Worm (Caenorhabditis elegans): Measurements from ENCODE around the gene R02D5.6.

The R02D5.6 gene

DNA sequence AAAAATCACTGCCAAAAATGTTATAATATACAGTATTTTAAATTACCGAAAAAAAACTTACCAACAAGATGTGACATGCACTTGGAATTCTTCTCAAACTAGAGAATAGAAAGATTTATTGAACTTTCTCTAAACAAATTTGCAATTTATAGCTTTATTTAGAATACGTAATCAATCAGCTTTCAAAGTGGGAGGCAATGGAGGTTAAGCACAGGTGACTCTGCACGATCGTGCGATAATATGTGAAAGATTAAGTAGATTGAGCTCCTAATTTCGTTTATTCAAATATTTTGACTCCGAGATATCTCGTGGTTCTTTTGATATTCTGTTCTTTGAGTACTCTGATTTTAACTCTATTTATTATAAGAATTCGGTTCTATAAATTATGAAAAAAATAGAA is at the start of gene R02D5.6:
TSS of gene R02D5.6 (minus strand) at position 101 of the 400 bp plus-strand sequence.
- TF ChIP-seq Y22D7AL.16 (tag; optimal IDR thresholded peaks at IDR 0.05) = no peak
- no peak for TF ChIP-seq hlh-30 (tag; optimal IDR thresholded peaks at IDR 0.05; ENCODE audit: insufficient read depth)
- no peak for TF ChIP-seq ceh-9 (tag; optimal IDR thresholded peaks at IDR 0.05)
- no peak for TF ChIP-seq fkh-10 (GFP tag; optimal IDR thresholded peaks at IDR 0.05)
- TF ChIP-seq pqm-1 (tag; optimal IDR thresholded peaks at IDR 0.05) = no peak
- TF ChIP-seq ceh-6 (GFP tag; optimal IDR thresholded peaks at IDR 0.05) = no peak
- no peak for TF ChIP-seq ahr-1 (tag; optimal IDR thresholded peaks at IDR 0.05)
- TF ChIP-seq gmeb-2 (tag; optimal IDR thresholded peaks at IDR 0.05) = no peak
- TF ChIP-seq ztf-16 (tag; optimal IDR thresholded peaks at IDR 0.05) = no peak
- no peak for TF ChIP-seq odd-2 (tag; optimal IDR thresholded peaks at IDR 0.05)
- TF ChIP-seq hlh-8 (tag; optimal IDR thresholded peaks at IDR 0.05) = no peak
- no peak for TF ChIP-seq ceh-22 (tag; optimal IDR thresholded peaks at IDR 0.05)
- no peak for TF ChIP-seq lin-11 (tag; optimal IDR thresholded peaks at IDR 0.05)
- no peak for TF ChIP-seq elt-4 (tag; optimal IDR thresholded peaks at IDR 0.05)
- TF ChIP-seq rnt-1 (tag; optimal IDR thresholded peaks at IDR 0.05) = no peak
- TF ChIP-seq pax-1 (tag; optimal IDR thresholded peaks at IDR 0.05) = no peak
- TF ChIP-seq ceh-30 (tag; optimal IDR thresholded peaks at IDR 0.05) = no peak
- TF ChIP-seq fax-1 (tag; optimal IDR thresholded peaks at IDR 0.05) = no peak
- TF ChIP-seq ceh-19 (GFP tag; optimal IDR thresholded peaks at IDR 0.05) = no peak

DNA sequence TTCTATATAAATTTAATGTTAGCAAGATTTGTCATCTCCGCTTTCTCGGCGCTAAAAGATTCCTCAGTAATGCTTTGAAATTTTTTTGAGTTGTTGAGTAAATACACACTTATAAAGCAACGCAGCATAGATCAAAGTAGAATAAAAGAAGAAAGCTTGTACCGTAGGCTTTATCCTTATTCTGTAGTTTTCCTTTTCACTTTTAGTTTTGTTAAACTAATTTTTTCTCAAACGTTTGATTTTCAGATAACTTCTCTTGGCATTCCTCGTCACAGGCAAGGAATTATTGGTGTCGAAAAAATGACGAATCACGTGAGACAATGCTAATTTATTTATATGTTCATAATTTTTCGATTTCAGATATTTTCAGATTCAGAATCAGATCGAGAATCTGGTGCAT is 44.7 kb upstream of the R02D5.6 start, which contains the start of gene C53A5.11:
TSS of gene C53A5.11 (plus strand) at position 301 of the 400 bp plus-strand sequence.
- TF ChIP-seq ceh-2 (tag; optimal IDR thresholded peaks at IDR 0.05) = no peak
- TF ChIP-seq unc-42 (tag; optimal IDR thresholded peaks at IDR 0.05) = no peak
- no peak for TF ChIP-seq hlh-30 (tag; optimal IDR thresholded peaks at IDR 0.05; ENCODE audit: insufficient read depth)
- no peak for TF ChIP-seq unc-86 (tag; optimal IDR thresholded peaks at IDR 0.05)
- no peak for TF ChIP-seq ceh-18 (tag; optimal IDR thresholded peaks at IDR 0.05)
- no peak for TF ChIP-seq C38D4.7 (GFP tag; optimal IDR thresholded peaks at IDR 0.05)
- TF ChIP-seq pax-1 (tag; optimal IDR thresholded peaks at IDR 0.05) = no peak

DNA sequence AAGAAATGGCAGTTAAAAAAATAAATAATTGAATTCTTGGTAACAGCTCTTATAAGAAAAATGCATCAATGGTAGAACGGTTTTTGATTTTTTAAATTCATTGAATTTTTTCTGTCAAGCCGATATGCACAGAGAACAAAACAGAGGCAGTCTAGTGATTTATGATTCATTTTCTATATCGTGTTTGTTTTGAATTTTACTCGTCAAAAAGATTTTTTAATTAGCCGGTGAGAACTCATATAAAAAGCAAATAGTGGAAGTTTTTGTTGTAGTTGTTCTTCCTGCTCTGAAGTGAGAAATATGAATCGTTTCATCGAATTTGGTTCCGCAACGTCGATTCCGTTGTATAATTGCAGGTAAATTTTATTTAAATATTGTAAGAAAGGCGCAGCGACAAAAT is 41.4 kb upstream of the R02D5.6 start, which contains the start of gene srt-32:
TSS of gene srt-32 (plus strand) at position 301 of the 400 bp plus-strand sequence.
- TF ChIP-seq lim-6 (tag; optimal IDR thresholded peaks at IDR 0.05) (no peak), sox-4 (tag; optimal IDR thresholded peaks at IDR 0.05) (no peak), ceh-31 (tag; optimal IDR thresholded peaks at IDR 0.05) (no peak), npax-4 (tag; optimal IDR thresholded peaks at IDR 0.05) (no peak), ceh-34 (tag; optimal IDR thresholded peaks at IDR 0.05) (no peak), nhr-11 (tag; optimal IDR thresholded peaks at IDR 0.05) (no peak), dmd-4 (tag; optimal IDR thresholded peaks at IDR 0.05; ENCODE audit: borderline replicate concordance) (no peak), fkh-10 (GFP tag; optimal IDR thresholded peaks at IDR 0.05) (no peak), ama-1 (optimal IDR thresholded peaks at IDR 0.05) (no peak), pqm-1 (tag; optimal IDR thresholded peaks at IDR 0.05) (no peak), unc-55 (GFP tag; optimal IDR thresholded peaks at IDR 0.05) (no peak), hlh-8 (tag; optimal IDR thresholded peaks at IDR 0.05) (no peak), eyg-1 (tag; optimal IDR thresholded peaks at IDR 0.05) (no peak), pat-9 (tag; optimal IDR thresholded peaks at IDR 0.05) (no peak), madf-2 (tag; optimal IDR thresholded peaks at IDR 0.05) (no peak), pax-1 (tag; optimal IDR thresholded peaks at IDR 0.05) (no peak), ceh-45 (GFP tag; IDR thresholded peaks at IDR 0.05) (no peak)

DNA sequence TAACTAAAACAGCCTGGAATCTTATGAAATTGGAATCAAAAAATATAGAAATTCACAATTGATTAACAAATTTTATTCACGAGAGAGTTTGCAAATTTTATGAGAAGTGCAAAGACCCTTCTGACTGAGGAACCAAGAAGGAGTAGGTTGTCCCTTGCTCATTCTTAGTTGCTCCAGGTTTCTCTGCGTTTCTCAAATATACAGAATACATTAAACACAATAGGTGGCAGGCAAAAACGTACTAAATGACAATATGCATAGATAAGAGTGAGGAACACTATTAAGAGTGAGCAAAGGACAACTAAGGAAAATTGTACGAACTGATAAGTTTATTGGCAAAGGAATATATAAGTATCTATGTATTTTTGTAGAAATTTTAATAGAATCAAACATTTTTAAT is 40.8 kb upstream of the R02D5.6 start, which contains the start of gene C53A5.9:
TSS of gene C53A5.9 (minus strand) at position 101 of the 400 bp plus-strand sequence.
- TF ChIP-seq che-1 (tag; optimal IDR thresholded peaks at IDR 0.05) (no peak), ceh-19 (GFP tag; optimal IDR thresholded peaks at IDR 0.05) (no peak), sdc-2 (tag; optimal IDR thresholded peaks at IDR 0.05) (no peak), elt-4 (tag; optimal IDR thresholded peaks at IDR 0.05) (no peak), ceh-45 (GFP tag; IDR thresholded peaks at IDR 0.05) (no peak), pax-1 (tag; optimal IDR thresholded peaks at IDR 0.05) (no peak), pha-2 (tag; optimal IDR thresholded peaks at IDR 0.05) (no peak), ref-2 (tag; optimal IDR thresholded peaks at IDR 0.05) (no peak), syd-9 (tag; optimal IDR thresholded peaks at IDR 0.05) (no peak), sox-4 (tag; optimal IDR thresholded peaks at IDR 0.05) (no peak), ama-1 (optimal IDR thresholded peaks at IDR 0.05) (no peak), K02D7.2 (tag; optimal IDR thresholded peaks at IDR 0.05) (no peak), unc-86 (tag; optimal IDR thresholded peaks at IDR 0.05) (no peak), F13H6.1 (tag; optimal IDR thresholded peaks at IDR 0.05) (no peak), rnt-1 (tag; optimal IDR thresholded peaks at IDR 0.05) (no peak), ceh-22 (tag; optimal IDR thresholded peaks at IDR 0.05) (no peak), unc-3 (GFP tag; conservative IDR thresholded peaks at IDR 0.05) (no peak), unc-3 (tag; optimal IDR thresholded peaks at IDR 0.05) (no peak), npax-4 (tag; optimal IDR thresholded peaks at IDR 0.05) (no peak), ceh-2 (tag; optimal IDR thresholded peaks at IDR 0.05) (no peak)
